Worm (Caenorhabditis elegans): ENCODE data around the gene M01D1.12.
"Not testable (repeated sequence)": the region's sequence is repeated elsewhere in the genome, so short reads cannot be mapped to it uniquely, and the experiment has no call there.

M01D1.12 gene

DNA sequence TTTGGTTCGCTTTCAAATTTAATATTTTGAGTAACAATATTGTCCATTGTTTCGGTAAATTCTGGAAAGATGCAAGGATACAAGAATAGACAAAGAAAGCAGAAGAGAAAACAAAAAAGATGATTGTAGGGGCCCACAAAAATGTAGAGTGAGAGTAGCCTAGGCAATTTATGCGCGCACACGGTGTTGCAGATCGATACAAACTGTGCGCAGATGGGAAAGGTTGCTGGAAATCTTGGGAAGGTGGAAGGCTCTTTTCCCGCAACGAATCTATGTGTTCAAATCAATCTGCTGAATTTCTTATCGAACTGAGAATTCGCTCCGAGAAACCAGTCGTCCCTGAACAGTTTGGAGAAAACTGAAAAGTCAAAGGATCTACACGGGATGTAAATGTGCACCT lies 33.9 kb downstream of the M01D1.12 start, which contains the start of gene btb-10:
btb-10 (minus strand) TSS at position 101 of the 400 bp plus-strand sequence.
- not testable (repeated sequence) for TF ChIP-seq sdc-2 (tag; optimal IDR thresholded peaks at IDR 0.05); ceh-45 (GFP tag; IDR thresholded peaks at IDR 0.05); npax-4 (tag; optimal IDR thresholded peaks at IDR 0.05)

DNA sequence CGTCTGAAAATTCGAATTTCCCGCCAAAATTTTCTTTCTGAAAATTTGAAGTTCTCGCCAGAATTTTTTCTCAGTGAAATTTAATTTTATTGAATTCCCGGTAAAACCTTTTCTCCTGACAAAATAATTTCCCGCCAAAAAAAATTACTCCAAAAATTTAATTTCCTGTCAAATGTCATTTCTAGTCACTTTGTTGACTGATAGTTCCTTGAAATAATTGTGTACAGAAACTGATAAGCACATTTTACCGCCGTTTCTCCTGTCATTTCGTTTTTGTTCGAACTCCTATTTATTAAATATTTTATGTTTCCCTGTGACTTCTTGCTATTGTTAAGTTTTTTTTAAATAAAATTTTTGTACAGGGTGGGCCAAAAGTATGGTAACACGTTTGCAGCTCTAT lies 37.2 kb downstream of the M01D1.12 start:
- TF ChIP-seq hlh-6 (tag; optimal IDR thresholded peaks at IDR 0.05) (no peak), mec-3 (tag; optimal IDR thresholded peaks at IDR 0.05; ENCODE audit: borderline replicate concordance) (no peak), elt-4 (tag; optimal IDR thresholded peaks at IDR 0.05) (no peak), zip-5 (tag; optimal IDR thresholded peaks at IDR 0.05) (no peak), ref-2 (tag; optimal IDR thresholded peaks at IDR 0.05) (no peak), pros-1 (tag; optimal IDR thresholded peaks at IDR 0.05) (no peak), elt-2 (tag; optimal IDR thresholded peaks at IDR 0.05) (no peak), ceh-22 (tag; optimal IDR thresholded peaks at IDR 0.05) (no peak), sdc-2 (tag; optimal IDR thresholded peaks at IDR 0.05) (no peak), nfya-1 (tag; optimal IDR thresholded peaks at IDR 0.05) (no peak), ceh-34 (tag; optimal IDR thresholded peaks at IDR 0.05) (no peak)

DNA sequence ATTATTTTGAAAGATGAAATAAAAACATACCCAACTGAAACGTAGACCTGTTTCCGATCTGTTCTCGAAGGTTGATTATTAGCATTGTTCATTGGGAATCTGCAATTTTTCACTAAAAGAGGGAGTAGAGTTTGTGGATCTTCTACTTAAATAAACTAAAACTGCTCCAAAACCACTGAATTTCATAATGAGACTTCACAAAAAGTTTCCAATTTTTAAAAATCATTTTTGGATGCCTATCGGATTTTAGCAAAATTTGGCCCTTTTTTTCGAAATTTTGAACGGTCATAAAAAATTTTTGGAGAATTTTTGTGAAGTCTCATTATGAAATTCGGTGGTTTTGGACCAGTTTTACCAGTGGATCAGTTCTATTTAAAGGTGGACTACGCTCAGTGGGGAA lies 40.1 kb downstream of the M01D1.12 start, which contains the start of gene K02E7.10:
K02E7.10 (minus strand) TSS at position 101 of the 400 bp plus-strand sequence.
- TF ChIP-seq ceh-31 (tag; optimal IDR thresholded peaks at IDR 0.05) (no peak), mec-3 (tag; optimal IDR thresholded peaks at IDR 0.05; ENCODE audit: borderline replicate concordance) (no peak), dmd-4 (tag; optimal IDR thresholded peaks at IDR 0.05; ENCODE audit: borderline replicate concordance) (no peak)

DNA sequence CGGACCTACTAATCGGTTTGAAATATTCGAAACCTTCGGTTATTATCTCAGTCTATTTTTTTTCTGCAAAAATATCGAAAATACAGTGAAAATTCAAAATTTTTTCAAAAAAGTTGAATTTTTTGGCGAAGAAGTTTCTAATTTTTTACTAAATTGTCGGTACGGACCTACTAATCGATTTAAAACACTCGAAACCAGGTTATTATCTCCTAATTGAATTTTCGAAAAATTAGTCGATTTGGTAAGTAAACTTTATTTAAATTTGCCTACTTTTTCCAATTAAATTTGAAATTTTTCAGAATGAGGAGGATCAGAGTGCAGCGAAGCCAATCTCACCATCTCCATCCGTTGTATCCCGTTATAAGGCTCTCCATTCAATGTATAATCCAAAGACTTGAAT lies 44.1 kb downstream of the M01D1.12 start, which contains the start of gene K02E7.12:
K02E7.12 (plus strand) TSS at position 301 of the 400 bp plus-strand sequence.
- TF ChIP-seq sdc-2 (tag; optimal IDR thresholded peaks at IDR 0.05) (no peak), C38D4.7 (GFP tag; optimal IDR thresholded peaks at IDR 0.05) (no peak), fax-1 (tag; optimal IDR thresholded peaks at IDR 0.05) (no peak), elt-4 (tag; optimal IDR thresholded peaks at IDR 0.05) (no peak), sox-4 (tag; optimal IDR thresholded peaks at IDR 0.05) (no peak), T23F11.4 (GFP tag; optimal IDR thresholded peaks at IDR 0.05) (no peak), ceh-30 (tag; optimal IDR thresholded peaks at IDR 0.05) (no peak), gmeb-2 (tag; optimal IDR thresholded peaks at IDR 0.05) (no peak), ceh-24 (tag; optimal IDR thresholded peaks at IDR 0.05) (no peak), rnt-1 (tag; optimal IDR thresholded peaks at IDR 0.05) (no peak)

DNA sequence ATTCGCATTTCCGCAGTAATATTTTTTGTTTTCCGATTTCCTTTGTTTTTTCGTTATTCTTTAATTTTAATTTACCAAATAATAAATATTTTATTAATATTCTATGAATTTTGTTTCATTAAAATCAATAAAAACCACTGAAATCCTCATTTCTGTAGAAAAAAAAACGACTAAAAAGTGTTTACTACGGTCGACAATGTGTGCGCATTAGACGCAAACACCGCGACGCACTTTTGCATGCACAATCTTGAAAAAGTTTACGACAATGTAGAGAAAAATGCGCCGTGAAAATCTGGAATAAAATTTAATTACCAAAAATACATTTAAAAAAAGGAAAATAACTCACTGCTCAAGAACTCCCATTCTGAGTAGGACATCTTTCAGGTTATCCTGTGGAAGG lies 44.7 kb downstream of the M01D1.12 start:
- TF ChIP-seq hlh-8 (tag; optimal IDR thresholded peaks at IDR 0.05) (no peak), nhr-232 (tag; optimal IDR thresholded peaks at IDR 0.05) (no peak), sox-4 (tag; optimal IDR thresholded peaks at IDR 0.05) (no peak), C08G9.2 (tag; optimal IDR thresholded peaks at IDR 0.05) (no peak), npax-4 (tag; optimal IDR thresholded peaks at IDR 0.05) (no peak), ceh-18 (tag; optimal IDR thresholded peaks at IDR 0.05) (no peak), hlh-13 (GFP tag; optimal IDR thresholded peaks at IDR 0.05) (no peak), ahr-1 (tag; optimal IDR thresholded peaks at IDR 0.05) (no peak), fkh-6 (tag; optimal IDR thresholded peaks at IDR 0.05) (no peak), unc-55 (GFP tag; optimal IDR thresholded peaks at IDR 0.05) (no peak), gmeb-2 (tag; optimal IDR thresholded peaks at IDR 0.05) (no peak), fkh-10 (GFP tag; optimal IDR thresholded peaks at IDR 0.05) (no peak), odd-2 (tag; optimal IDR thresholded peaks at IDR 0.05) (no peak), eyg-1 (tag; optimal IDR thresholded peaks at IDR 0.05) (no peak), F13H6.1 (tag; optimal IDR thresholded peaks at IDR 0.05) (no peak), tbx-2 (tag; optimal IDR thresholded peaks at IDR 0.05) (no peak), ztf-16 (tag; optimal IDR thresholded peaks at IDR 0.05) (no peak), hlh-15 (tag; optimal IDR thresholded peaks at IDR 0.05) (no peak), zip-5 (tag; optimal IDR thresholded peaks at IDR 0.05) (no peak)
